Worm (Caenorhabditis elegans): Measurements from ENCODE around the gene T12A7.2.

DNA sequence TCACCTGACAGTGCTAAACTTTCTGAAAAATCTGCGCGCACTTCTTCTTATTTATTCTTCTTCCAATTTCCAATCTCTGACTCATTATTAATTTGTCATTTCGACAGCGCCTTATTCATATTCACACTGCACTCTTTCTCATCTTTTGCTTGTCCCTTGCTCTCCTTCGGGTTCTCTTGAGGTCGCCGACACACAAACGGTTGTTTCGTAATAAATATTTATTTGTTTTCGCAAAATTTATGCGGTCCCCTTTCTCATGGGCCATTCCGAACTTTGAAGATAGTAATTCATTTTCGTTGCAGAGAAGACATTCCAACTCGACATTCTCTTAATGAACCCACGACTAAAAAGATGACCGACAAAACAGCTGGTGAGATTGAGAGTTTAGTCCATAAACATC lies 46.2 kb downstream of the T12A7.2 start, which contains the start of gene magi-1:
- TF ChIP-seq pag-3 (tag; optimal IDR thresholded peaks at IDR 0.05; ENCODE audit: borderline replicate concordance): no peak
- TF ChIP-seq ceh-18 (tag; optimal IDR thresholded peaks at IDR 0.05): no peak
- TF ChIP-seq pha-4 (tag; optimal IDR thresholded peaks at IDR 0.05): no peak
- no peak for TF ChIP-seq ceh-30 (tag; optimal IDR thresholded peaks at IDR 0.05)
- no peak for TF ChIP-seq unc-55 (GFP tag; optimal IDR thresholded peaks at IDR 0.05)
- no peak for TF ChIP-seq unc-86 (tag; optimal IDR thresholded peaks at IDR 0.05)
- no peak for TF ChIP-seq sdc-2 (tag; optimal IDR thresholded peaks at IDR 0.05)
- TF ChIP-seq ref-2 (tag; optimal IDR thresholded peaks at IDR 0.05): no peak

Data from whole organism, late embryonic.